Fruit fly (Drosophila melanogaster): ENCODE measurements around the gene CG43233.
A peak's percentile ranks its signal among the peaks of the same experiment; 100 is the strongest.

The CG43233 gene

dm6 chr2L:20438474-20438873 is 34.7 kb downstream of the CG43233 start:
- TF ChIP-seq noc (tag; optimal IDR thresholded peaks at IDR 0.05), result no peak

- no peak for TF ChIP-seq noc (tag; optimal IDR thresholded peaks at IDR 0.05)
Observed at dm6 chr2L:20437873-20438272, 35.3 kb downstream of the CG43233 start.

dm6 chr2L:20435199-20435598 is 38.0 kb downstream of the CG43233 start:
- no peak for TF ChIP-seq noc (tag; optimal IDR thresholded peaks at IDR 0.05)

dm6 chr2L:20434779-20435178 is 38.4 kb downstream of the CG43233 start:
- TF ChIP-seq noc (tag; optimal IDR thresholded peaks at IDR 0.05), result no peak

- no peak for TF ChIP-seq noc (tag; optimal IDR thresholded peaks at IDR 0.05)
Observed at dm6 chr2L:20431210-20431609, 42.0 kb downstream of the CG43233 start.

- no peak for TF ChIP-seq noc (tag; optimal IDR thresholded peaks at IDR 0.05)
Observed at dm6 chr2L:20429458-20429857, 43.7 kb downstream of the CG43233 start.

dm6 chr2L:20428756-20429408 is 44.3 kb downstream of the CG43233 start:
- peak; percentile 35 for TF ChIP-seq noc (tag; optimal IDR thresholded peaks at IDR 0.05)

dm6 chr2L:20428382-20428755 is 44.8 kb downstream of the CG43233 start:
- no peak for TF ChIP-seq noc (tag; optimal IDR thresholded peaks at IDR 0.05)

- no peak for TF ChIP-seq noc (tag; optimal IDR thresholded peaks at IDR 0.05)
Observed at dm6 chr2L:20427401-20427800, 45.8 kb downstream of the CG43233 start.

- TF ChIP-seq noc (tag; optimal IDR thresholded peaks at IDR 0.05), result no peak
Observed at dm6 chr2L:20425854-20426396, 47.3 kb downstream of the CG43233 start, which contains the start of gene CG31688. Gene CG31688, plus strand, starts transcription at chr2L:20426199.

- no peak for TF ChIP-seq noc (tag; optimal IDR thresholded peaks at IDR 0.05)
Observed at dm6 chr2L:20424560-20424959, 48.6 kb downstream of the CG43233 start, which contains the start of gene CG15130. Gene CG15130, minus strand, starts transcription at chr2L:20424660.
